Fruit fly (Drosophila melanogaster) whole organism, embryonic: ENCODE measurements around the gene Gs1l.

Experiments used
- Ada2b ChIP-seq: fragments of 200-800 bp; sonication (Bioruptor generic); IDR thresholded peaks from 2 replicates; pipeline ENCODE4 v1.3.6; 2022; ENCODE audit warnings: missing biosample characterization, missing genetic modification characterization
- Atf6 ChIP-seq: fragments of 200-800 bp; sonication (Bioruptor generic); IDR thresholded peaks from 2 replicates; pipeline ENCODE4 v1.3.6; 2022; ENCODE audit warnings: missing biosample characterization, missing genetic modification characterization
- CG10321 ChIP-seq: fragments of 200-800 bp; sonication (Bioruptor generic); IDR thresholded peaks from 2 replicates; pipeline ENCODE4 v1.3.6; 2022; ENCODE audit warnings: missing biosample characterization, missing genetic modification characterization
- CG10959 ChIP-seq: fragments of 200-800 bp; sonication (Bioruptor generic); IDR thresholded peaks from 2 replicates; pipeline ENCODE4 v1.3.6; 2022; ENCODE audit warnings: missing biosample characterization, missing genetic modification characterization
- CG11093 ChIP-seq: fragments of 200-800 bp; sonication (Bioruptor generic); IDR thresholded peaks from 3 replicates; pipeline ENCODE4 v1.3.6; 2022; ENCODE audit warnings: missing biosample characterization, missing genetic modification characterization
- CG11398 ChIP-seq: fragments of 200-800 bp; sonication (Bioruptor generic); optimal IDR thresholded peaks from 2 replicates; lab custom pipeline; 2016; ENCODE audit warnings: missing biosample characterization, missing genetic modification characterization
- CG13296 ChIP-seq: fragments of 200-800 bp; sonication (Bioruptor generic); optimal IDR thresholded peaks from 3 replicates; lab custom pipeline; 2018; ENCODE audit warnings: missing biosample characterization, mild to moderate bottlenecking, missing genetic modification characterization
- CG15269 ChIP-seq: fragments of 200-800 bp; sonication (Bioruptor generic); optimal IDR thresholded peaks from 2 replicates; lab custom pipeline; 2018; ENCODE audit warnings: missing biosample characterization, mild to moderate bottlenecking, missing genetic modification characterization, moderate library complexity
- CG17385 ChIP-seq: fragments of 200-800 bp; sonication (Bioruptor generic); optimal IDR thresholded peaks from 3 replicates; lab custom pipeline; 2018; ENCODE audit warnings: missing biosample characterization, mild to moderate bottlenecking, missing genetic modification characterization
- CG18011 ChIP-seq: fragments of 200-800 bp; sonication (Bioruptor generic); optimal IDR thresholded peaks from 2 replicates; lab custom pipeline; 2017; ENCODE audit warnings: missing biosample characterization, missing genetic modification characterization, mild to moderate bottlenecking, moderate library complexity, missing genotype
- CG18619 ChIP-seq: fragments of 200-800 bp; sonication (Bioruptor generic); optimal IDR thresholded peaks from 3 replicates; lab custom pipeline; 2017; ENCODE audit warnings: missing biosample characterization, mild to moderate bottlenecking, missing genetic modification characterization
- CG2120 ChIP-seq: fragments of 200-800 bp; sonication (Bioruptor generic); optimal IDR thresholded peaks from 3 replicates; lab custom pipeline; 2016; ENCODE audit warnings: missing biosample characterization, missing genetic modification characterization
- CG2875 ChIP-seq: fragments of 200-800 bp; sonication (Bioruptor generic); optimal IDR thresholded peaks from 2 replicates; lab custom pipeline; 2017; ENCODE audit warnings: missing biosample characterization, mild to moderate bottlenecking, missing genetic modification characterization, missing genetic modification reagents
- CG3065 ChIP-seq: fragments of 200-800 bp; sonication (Bioruptor generic); optimal IDR thresholded peaks from 2 replicates; lab custom pipeline; 2016; ENCODE audit warnings: missing biosample characterization, missing genetic modification characterization
- CG34422 ChIP-seq: fragments of 200-800 bp; sonication (Bioruptor generic); IDR thresholded peaks from 3 replicates; pipeline ENCODE4 v1.3.6; 2022; ENCODE audit warnings: missing biosample characterization, missing genetic modification characterization
- CG4820 ChIP-seq: fragments of 200-800 bp; sonication (Bioruptor generic); optimal IDR thresholded peaks from 3 replicates; lab custom pipeline; 2016; ENCODE audit warnings: missing biosample characterization, missing genetic modification characterization
- CG4854 ChIP-seq: fragments of 200-800 bp; sonication (Bioruptor generic); optimal IDR thresholded peaks from 2 replicates; lab custom pipeline; 2016; ENCODE audit warnings: missing biosample characterization, missing genetic modification characterization, inconsistent platforms
- CG6272 ChIP-seq: fragments of 200-800 bp; sonication (Bioruptor generic); IDR thresholded peaks from 2 replicates; pipeline ENCODE4 v1.3.6; 2022; ENCODE audit warnings: missing biosample characterization, missing genetic modification characterization
- CG6654 ChIP-seq: fragments of 200-800 bp; sonication (Bioruptor generic); optimal IDR thresholded peaks from 2 replicates; lab custom pipeline; 2017; ENCODE audit warnings: missing biosample characterization, mild to moderate bottlenecking, missing genetic modification characterization
- CG6689 ChIP-seq: fragments of 200-800 bp; sonication (Bioruptor generic); IDR thresholded peaks from 2 replicates; pipeline ENCODE4 v1.3.6; 2022; ENCODE audit warnings: missing biosample characterization, missing genetic modification characterization
- CG7786 ChIP-seq: fragments of 200-800 bp; sonication (Bioruptor generic); optimal IDR thresholded peaks from 2 replicates; lab custom pipeline; 2016; ENCODE audit warnings: missing biosample characterization, missing genetic modification characterization
- Eip74EF ChIP-seq, 2 experiments: fragments of 200-800 bp in 1 of 2; fragments of >200 bp in 1 of 2; sonication (Bioruptor generic) in 1 of 2; optimal IDR thresholded peaks; 2 replicates each; lab custom pipeline; 2017 to 2019; ENCODE audit warnings: missing biosample characterization in 2 of 2, missing genetic modification characterization in 2 of 2, mild to moderate bottlenecking in 1 of 2, moderate library complexity in 1 of 2
- Ets65A ChIP-seq: fragments of 200-800 bp; sonication (Bioruptor generic); peaks from one replicate; lab custom pipeline; 2016; ENCODE audit warnings: missing biosample characterization, missing genetic modification characterization
- H2.0 ChIP-seq: fragments of 200-800 bp; sonication (Bioruptor generic); IDR thresholded peaks from 2 replicates; pipeline ENCODE4 v1.3.6; 2022; ENCODE audit warnings: missing biosample characterization, missing genetic modification characterization
- HLH3B ChIP-seq: fragments of 200-800 bp; sonication (Bioruptor generic); IDR thresholded peaks from 2 replicates; pipeline ENCODE4 v1.3.6; 2022; ENCODE audit warnings: missing biosample characterization, missing genetic modification characterization
- Hey ChIP-seq: fragments of 200-800 bp; sonication (Bioruptor generic); optimal IDR thresholded peaks from 3 replicates; lab custom pipeline; 2018; ENCODE audit warnings: missing biosample characterization, mild to moderate bottlenecking, missing genetic modification characterization
- Hmx ChIP-seq: fragments of 200-800 bp; sonication (Bioruptor generic); optimal IDR thresholded peaks from 2 replicates; lab custom pipeline; 2016; ENCODE audit warnings: missing biosample characterization, missing genetic modification characterization
- Hsf ChIP-seq: fragments of 200-800 bp; sonication (Bioruptor generic); optimal IDR thresholded peaks from 3 replicates; lab custom pipeline; 2016; ENCODE audit warnings: missing biosample characterization, missing genetic modification characterization
- Opbp ChIP-seq: fragments of 200-800 bp; sonication (Bioruptor generic); IDR thresholded peaks from 3 replicates; pipeline ENCODE4 v1.3.6; 2022; ENCODE audit warnings: missing biosample characterization, missing genetic modification characterization; ENCODE audit not compliant: partially characterized antibody
- Optix ChIP-seq: fragments of 200-800 bp; sonication (Bioruptor generic); IDR thresholded peaks from 3 replicates; pipeline ENCODE4 v1.3.6; 2022; ENCODE audit warnings: missing biosample characterization, missing genetic modification characterization
- bbx ChIP-seq: fragments of 200-800 bp; sonication (Bioruptor generic); IDR thresholded peaks from 2 replicates; pipeline ENCODE4 v1.3.6; 2022; ENCODE audit warnings: missing biosample characterization, missing genetic modification characterization; ENCODE audit not compliant: partially characterized antibody
- bcd ChIP-seq: fragments of 200-800 bp; sonication (Bioruptor generic); optimal IDR thresholded peaks from 2 replicates; lab custom pipeline; 2017; ENCODE audit warnings: missing biosample characterization, mild to moderate bottlenecking, missing genetic modification characterization
- chif ChIP-seq, 2 experiments: fragments of 200-800 bp; sonication (Bioruptor generic); optimal IDR thresholded peaks; 3 replicates each; lab custom pipeline; 2016; ENCODE audit warnings: missing biosample characterization in 2 of 2, missing genetic modification characterization in 2 of 2
- chinmo ChIP-seq: fragments of 200-800 bp; sonication (Bioruptor generic); IDR thresholded peaks from 4 replicates; pipeline ENCODE4 v1.3.6; 2022; ENCODE audit warnings: missing biosample characterization, missing genetic modification characterization; ENCODE audit not compliant: partially characterized antibody
- ci ChIP-seq: fragments of 200-800 bp; sonication (Bioruptor generic); IDR thresholded peaks from 3 replicates; pipeline ENCODE4 v1.3.6; 2022; ENCODE audit warnings: missing biosample characterization, missing genetic modification characterization
- cwo ChIP-seq: fragments of 200-800 bp; sonication (Bioruptor generic); optimal IDR thresholded peaks from 3 replicates; lab custom pipeline; 2017; ENCODE audit warnings: missing biosample characterization, missing genetic modification characterization, mild to moderate bottlenecking, moderate library complexity, missing genetic modification reagents
- fd96Cb ChIP-seq: fragments of 200-800 bp; sonication (Bioruptor generic); optimal IDR thresholded peaks from 2 replicates; lab custom pipeline; 2018; ENCODE audit warnings: missing biosample characterization, mild to moderate bottlenecking, missing genetic modification characterization, moderate library complexity
- h ChIP-seq: fragments of >200 bp; optimal IDR thresholded peaks from 2 replicates; lab custom pipeline; 2017
- lola ChIP-seq, 3 experiments: fragments of >200 bp in 2 of 3; fragments of 200-800 bp in 1 of 3; sonication (Bioruptor generic) in 1 of 3; optimal IDR thresholded peaks; 2 replicates each; lab custom pipeline; 2017 to 2019; ENCODE audit warnings: missing biosample characterization in 3 of 3, missing genetic modification characterization in 3 of 3, mild to moderate bottlenecking in 1 of 3, moderate library complexity in 1 of 3
- nerfin-2 ChIP-seq: fragments of 200-800 bp; sonication (Bioruptor generic); IDR thresholded peaks from 2 replicates; pipeline ENCODE4 v1.3.6; 2022; ENCODE audit warnings: missing biosample characterization, missing genetic modification characterization; ENCODE audit not compliant: partially characterized antibody
- onecut ChIP-seq: fragments of 200-800 bp; sonication (Bioruptor generic); IDR thresholded peaks from 2 replicates; pipeline ENCODE4 v1.3.6; 2022; ENCODE audit warnings: missing biosample characterization, missing genetic modification characterization
- ro ChIP-seq: fragments of 200-800 bp; sonication (Bioruptor generic); IDR thresholded peaks from 2 replicates; pipeline ENCODE4 v1.3.6; 2022; ENCODE audit warnings: missing biosample characterization, missing genetic modification characterization
- row ChIP-seq: fragments of 200-800 bp; sonication (Bioruptor generic); IDR thresholded peaks from 3 replicates; pipeline ENCODE4 v1.3.6; 2022; ENCODE audit warnings: missing biosample characterization, missing genetic modification characterization
- schlank ChIP-seq: fragments of 200-800 bp; sonication (Bioruptor generic); optimal IDR thresholded peaks from 2 replicates; lab custom pipeline; 2018; ENCODE audit warnings: missing biosample characterization, mild to moderate bottlenecking, missing genetic modification characterization
- ssp ChIP-seq: fragments of 200-800 bp; sonication (Bioruptor generic); IDR thresholded peaks from 2 replicates; pipeline ENCODE4 v1.3.6; 2022; ENCODE audit warnings: missing biosample characterization, missing genetic modification characterization
- tap ChIP-seq: fragments of 200-800 bp; optimal IDR thresholded peaks from 3 replicates; lab custom pipeline; 2019; ENCODE audit warnings: missing biosample characterization, mild to moderate bottlenecking, missing genetic modification characterization, moderate library complexity
- tup ChIP-seq: fragments of 200-800 bp; sonication (Bioruptor generic); optimal IDR thresholded peaks from 2 replicates; lab custom pipeline; 2016; ENCODE audit warnings: missing biosample characterization, mild to moderate bottlenecking, missing genetic modification characterization, moderate library complexity
- usp ChIP-seq: fragments of >200 bp; optimal IDR thresholded peaks from 2 replicates; lab custom pipeline; 2017; ENCODE audit warnings: missing biosample characterization, missing genetic modification characterization

Gs1l gene

dm6 chr2L:4440881-4441737 lies 15.5 kb downstream of the Gs1l start, which contains the start of gene CG15431 (continued):
- TF ChIP-seq lola (GFP tag; optimal IDR thresholded peaks at IDR 0.05; lab: Kevin White, UChicago) (no peak), h (lab: Kevin White, UChicago) (no peak), Ets65A (GFP tag; lab: Kevin White, UChicago) (peak; percentile 71), usp (no peak), bcd (GFP tag; lab: Kevin White, UChicago) (peak; percentile 58), onecut (GFP tag; lab: Robert Waterston, UW) (peak; percentile 43), chinmo (GFP tag; lab: Robert Waterston, UW) (0 out of 4 replicates have a peak, but pooled peaks have one; percentile 34), Ada2b (GFP tag; lab: Robert Waterston, UW) (peak; percentile 55; the same call in 1 of the 2 replicates), Hmx (GFP tag; lab: Kevin White, UChicago) (no peak), ssp (GFP tag; lab: Robert Waterston, UW) (0 out of 2 replicates have a peak, but pooled peaks have one; percentile 20), Hsf (GFP tag; lab: Kevin White, UChicago) (peak; percentile 33), chif (GFP tag; optimal IDR thresholded peaks at IDR 0.05; lab: Kevin White, UChicago) (peak in 1 of 2 experiments; percentile 3), Optix (GFP tag; lab: Robert Waterston, UW) (0 out of 3 replicates have a peak, but pooled peaks have one; percentile 50), CG11398 (GFP tag; lab: Kevin White, UChicago) (no peak), ro (GFP tag; lab: Robert Waterston, UW) (no peak), CG7786 (peak; percentile 13), bbx (no peak), CG34422 (0 out of 3 replicates have a peak, but pooled peaks have one; percentile 47), row (GFP tag; lab: Robert Waterston, UW) (peak; percentile 71), CG2875 (GFP tag; lab: Kevin White, UChicago) (no peak), tap (tag; lab: Kevin White, UChicago) (peak; percentile 24), cwo (GFP tag; lab: Kevin White, UChicago) (peak; percentile 49), CG6689 (GFP tag; lab: Robert Waterston, UW) (0 out of 2 replicates have a peak, but pooled peaks have one; percentile 29), CG4820 (GFP tag; lab: Kevin White, UChicago) (peak; percentile 25), CG15269 (peak; percentile 65), H2.0 (peak; percentile 57), CG10321 (GFP tag; lab: Robert Waterston, UW) (0 out of 2 replicates have a peak, but pooled peaks have one; percentile 41), fd96Cb (peak; percentile 25), tup (GFP tag; lab: Kevin White, UChicago) (peak; percentile 25), CG10959 (GFP tag; lab: Robert Waterston, UW) (no peak), Opbp (GFP tag; lab: Robert Waterston, UW) (no peak), Hey (tag; lab: Kevin White, UChicago) (no peak), CG13296 (peak; percentile 48), schlank (tag; lab: Kevin White, UChicago) (no peak), CG17385 (GFP tag; lab: Kevin White, UChicago) (peak; percentile 31), CG6654 (GFP tag; lab: Kevin White, UChicago) (no peak), CG18011 (GFP tag; lab: Kevin White, UChicago) (peak; percentile 25), CG4854 (GFP tag; lab: Kevin White, UChicago) (peak; percentile 41), CG6272 (peak; percentile 35; the same call in 1 of the 2 replicates), nerfin-2 (GFP tag; lab: Robert Waterston, UW) (no peak), HLH3B (peak; percentile 65; the same call in 1 of the 2 replicates), Atf6 (peak; percentile 80), CG18619 (GFP tag; lab: Kevin White, UChicago) (peak; percentile 58), CG11093 (GFP tag; lab: Robert Waterston, UW) (0 out of 3 replicates have a peak, but pooled peaks have one; percentile 21), ci (GFP tag; lab: Robert Waterston, UW) (peak; percentile 68; the same call in 1 of the 3 replicates), CG3065 (GFP tag; lab: Kevin White, UChicago) (no peak), Eip74EF (GFP tag; optimal IDR thresholded peaks at IDR 0.05; lab: Kevin White, UChicago) (peak in 1 of 2 experiments; percentile 53), CG2120 (GFP tag; lab: Kevin White, UChicago) (peak; percentile 75)
